Fruit fly (Drosophila melanogaster): ENCODE data around the gene CG14785.

CG14785 gene

dm6 chrX:1470562-1470961, 13.7 kb upstream of the CG14785 start, which contains the start of gene pck (continued):
- TF ChIP-seq CG8388 (GFP tag; optimal IDR thresholded peaks at IDR 0.05) (peak; percentile 64), tin (GFP tag; optimal IDR thresholded peaks at IDR 0.05) (peak; percentile 80), Nf-YA (GFP tag; IDR thresholded peaks at IDR 0.05) (no peak), Pdp1 (GFP tag; optimal IDR thresholded peaks at IDR 0.05) (peak; percentile 32 to 76), H15 (GFP tag; IDR thresholded peaks at IDR 0.05) (peak; percentile 34; the same call in 1 of the 3 replicates), usp (GFP tag; optimal IDR thresholded peaks at IDR 0.05) (no peak), mld (GFP tag; IDR thresholded peaks at IDR 0.05; ENCODE audit: partially characterized antibody) (no peak), Ssrp (tag; optimal IDR thresholded peaks at IDR 0.05) (peak; percentile 25), Antp (GFP tag; optimal IDR thresholded peaks at IDR 0.05) (peak; percentile 63), Atf3 (GFP tag; optimal IDR thresholded peaks at IDR 0.05) (peak; percentile 55), Taf1 (GFP tag; IDR thresholded peaks at IDR 0.05) (peak; percentile 50), knrl (GFP tag; IDR thresholded peaks at IDR 0.05; ENCODE audit: partially characterized antibody) (peak; percentile 48; the same call in 1 of the 3 replicates), CG34422 (GFP tag; IDR thresholded peaks at IDR 0.05) (peak; percentile 70; the same call in 2 of the 3 replicates), CG1602 (GFP tag; optimal IDR thresholded peaks at IDR 0.05) (peak; percentile 59), dati (GFP tag; IDR thresholded peaks at IDR 0.05) (0 out of 2 replicates have a peak, but pooled peaks have one; percentile 20), CG43689 (GFP tag; IDR thresholded peaks at IDR 0.05) (no peak), Xbp1 (GFP tag; optimal IDR thresholded peaks at IDR 0.05) (peak; percentile 69), CG10274 (GFP tag; optimal IDR thresholded peaks at IDR 0.05) (no peak), ranshi (GFP tag; IDR thresholded peaks at IDR 0.05) (peak; percentile 58), maf-S (GFP tag; optimal IDR thresholded peaks at IDR 0.05) (peak; percentile 72), fd102C (GFP tag; optimal IDR thresholded peaks at IDR 0.05) (no peak), row (GFP tag; IDR thresholded peaks at IDR 0.05) (peak; percentile 74), CG13123 (GFP tag; optimal IDR thresholded peaks at IDR 0.05) (peak; percentile 52), Sry-β (GFP tag; optimal IDR thresholded peaks at IDR 0.05) (no peak), nerfin-2 (GFP tag; IDR thresholded peaks at IDR 0.05; ENCODE audit: partially characterized antibody) (0 out of 2 replicates have a peak, but pooled peaks have one; percentile 29), CG14710 (tag; optimal IDR thresholded peaks at IDR 0.05) (peak; percentile 75), CG14441 (GFP tag; IDR thresholded peaks at IDR 0.05) (peak; percentile 61), eyg (GFP tag; optimal IDR thresholded peaks at IDR 0.05) (no peak), CG12104 (GFP tag; optimal IDR thresholded peaks at IDR 0.05) (no peak), nau (GFP tag; optimal IDR thresholded peaks at IDR 0.05) (no peak), pb (GFP tag; optimal IDR thresholded peaks at IDR 0.05) (no peak), Camta (GFP tag; optimal IDR thresholded peaks at IDR 0.05) (peak; percentile 69), sqz (GFP tag; optimal IDR thresholded peaks at IDR 0.05) (no peak), gro (GFP tag; optimal IDR thresholded peaks at IDR 0.05) (peak; percentile 47), amos (GFP tag; IDR thresholded peaks at IDR 0.05; ENCODE audit: partially characterized antibody) (peak; percentile 39; the same call in 1 of the 2 replicates), ATbp (GFP tag; optimal IDR thresholded peaks at IDR 0.05) (peak; percentile 37), Gug (GFP tag; IDR thresholded peaks at IDR 0.05) (peak; percentile 61), ssp (GFP tag; IDR thresholded peaks at IDR 0.05) (peak; percentile 38; the same call in 1 of the 2 replicates), crc (GFP tag; optimal IDR thresholded peaks at IDR 0.05) (peak; percentile 37), Kr (GFP tag; optimal IDR thresholded peaks at IDR 0.05) (no peak), Dref (GFP tag; IDR thresholded peaks at IDR 0.05) (peak; percentile 66), CG6854 (GFP tag; optimal IDR thresholded peaks at IDR 0.05) (no peak), psq (GFP tag; optimal IDR thresholded peaks at IDR 0.05) (peak; percentile 23), Fer1 (GFP tag; optimal IDR thresholded peaks at IDR 0.05) (peak; percentile 51), Six4 (GFP tag; optimal IDR thresholded peaks at IDR 0.05) (peak; percentile 47), Opbp (GFP tag; IDR thresholded peaks at IDR 0.05; ENCODE audit: partially characterized antibody) (0 out of 3 replicates have a peak, but pooled peaks have one; percentile 40), fru (optimal IDR thresholded peaks at IDR 0.05) (no peak), ftz-f1 (GFP tag; optimal IDR thresholded peaks at IDR 0.05) (no peak), sens-2 (GFP tag; IDR thresholded peaks at IDR 0.05) (no peak), Dad (GFP tag; optimal IDR thresholded peaks at IDR 0.05) (peak; percentile 62), run (tag; optimal IDR thresholded peaks at IDR 0.05) (no peak)

Measured in whole organism, embryonic.